Worm (Caenorhabditis elegans): ENCODE results near the gene F01D4.8.

ce11 chrIV:10463127-10463526 is 10.2 kb upstream of the F01D4.8 start:
- TF ChIP-seq unc-39 (tag; optimal IDR thresholded peaks at IDR 0.05) = no peak
- no peak for TF ChIP-seq lin-13 (tag; optimal IDR thresholded peaks at IDR 0.05)
- TF ChIP-seq tbx-8 (GFP tag; optimal IDR thresholded peaks at IDR 0.05) = no peak
- TF ChIP-seq unc-62 (GFP tag; optimal IDR thresholded peaks at IDR 0.05) = no peak
- no peak for TF ChIP-seq snpc-4 (tag; optimal IDR thresholded peaks at IDR 0.05)
- no peak for TF ChIP-seq nhr-237 (tag; optimal IDR thresholded peaks at IDR 0.05)
- no peak for TF ChIP-seq sem-2 (GFP tag; optimal IDR thresholded peaks at IDR 0.05)
- TF ChIP-seq elt-3 (tag; optimal IDR thresholded peaks at IDR 0.05) = no peak
- no peak for TF ChIP-seq nhr-12 (tag; optimal IDR thresholded peaks at IDR 0.05)
- TF ChIP-seq nhr-76 (tag; optimal IDR thresholded peaks at IDR 0.05) = no peak
- TF ChIP-seq cnd-1 (tag; optimal IDR thresholded peaks at IDR 0.05) = no peak
